Fruit fly (Drosophila melanogaster): ENCODE data around the gene Aven.

Aven gene

DNA sequence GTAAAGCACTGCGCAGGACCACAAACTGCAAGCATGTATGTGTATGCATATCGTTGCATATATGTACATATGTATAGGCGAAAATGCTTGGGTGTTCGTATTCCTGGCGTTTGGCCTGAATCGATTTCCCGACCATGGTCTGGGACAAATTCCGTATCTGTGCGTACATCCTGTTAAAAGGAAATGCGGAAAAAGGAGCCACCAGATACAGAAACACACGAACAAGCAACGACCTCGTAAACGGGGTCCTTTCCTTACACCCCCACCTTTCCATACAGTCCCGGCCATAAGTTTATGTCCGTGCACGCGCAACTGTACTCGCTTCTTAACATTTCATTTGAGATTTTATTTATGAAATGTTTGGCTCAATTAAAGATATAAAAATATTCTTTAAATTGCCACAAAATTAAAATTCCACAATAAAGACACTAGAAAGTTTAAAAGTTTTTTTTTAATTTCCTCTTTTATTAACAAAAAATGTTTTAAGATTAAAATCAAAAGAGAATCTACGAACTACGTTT is 45.5 kb downstream of the Aven start (continued):
- TF ChIP-seq Six4 (GFP tag; optimal IDR thresholded peaks at IDR 0.05) (no peak), CG6254 (GFP tag; optimal IDR thresholded peaks at IDR 0.05) (no peak), NC2α (GFP tag; optimal IDR thresholded peaks at IDR 0.05) (no peak), CG3407 (GFP tag; optimal IDR thresholded peaks at IDR 0.05) (no peak), ara (GFP tag; IDR thresholded peaks at IDR 0.05) (no peak), CG4360 (GFP tag; IDR thresholded peaks at IDR 0.05) (no peak), CG8388 (GFP tag; optimal IDR thresholded peaks at IDR 0.05) (peak; percentile 47), Optix (GFP tag; IDR thresholded peaks at IDR 0.05) (no peak), ind (GFP tag; optimal IDR thresholded peaks at IDR 0.05) (no peak), row (GFP tag; IDR thresholded peaks at IDR 0.05) (0 out of 3 replicates have a peak, but pooled peaks have one; percentile 20), CG3838 (GFP tag; optimal IDR thresholded peaks at IDR 0.05) (no peak), CG9876 (GFP tag; optimal IDR thresholded peaks at IDR 0.05) (no peak), Mes4 (GFP tag; optimal IDR thresholded peaks at IDR 0.05) (no peak), Sin3A (optimal IDR thresholded peaks at IDR 0.05) (no peak), hbn (GFP tag; IDR thresholded peaks at IDR 0.05; ENCODE audit: partially characterized antibody) (no peak), jing (GFP tag; optimal IDR thresholded peaks at IDR 0.05) (no peak), Fer2 (tag; optimal IDR thresholded peaks at IDR 0.05) (no peak), cato (GFP tag; optimal IDR thresholded peaks at IDR 0.05; ENCODE audit: borderline replicate concordance) (no peak), stc (GFP tag; IDR thresholded peaks at IDR 0.05) (no peak), Trl (optimal IDR thresholded peaks at IDR 0.05) (no peak), Trl (GFP tag; optimal IDR thresholded peaks at IDR 0.05) (no peak), esg (GFP tag; conservative IDR thresholded peaks at IDR 0.05) (no peak), CG4282 (GFP tag; optimal IDR thresholded peaks at IDR 0.05) (no peak), CG3726 (GFP tag; IDR thresholded peaks at IDR 0.05) (no peak), B-H2 (GFP tag; optimal IDR thresholded peaks at IDR 0.05) (no peak), amos (GFP tag; IDR thresholded peaks at IDR 0.05; ENCODE audit: partially characterized antibody) (no peak), CG15011 (GFP tag; optimal IDR thresholded peaks at IDR 0.05) (no peak), bigmax (GFP tag; optimal IDR thresholded peaks at IDR 0.05) (no peak), PHDP (tag; optimal IDR thresholded peaks at IDR 0.05) (peak; percentile 1), Meics (GFP tag; optimal IDR thresholded peaks at IDR 0.05) (no peak), MESR4 (GFP tag; optimal IDR thresholded peaks at IDR 0.05) (no peak), Ssrp (tag; optimal IDR thresholded peaks at IDR 0.05) (no peak), CG12391 (tag; optimal IDR thresholded peaks at IDR 0.05) (peak; percentile 12), ATbp (GFP tag; optimal IDR thresholded peaks at IDR 0.05) (no peak), knrl (GFP tag; IDR thresholded peaks at IDR 0.05; ENCODE audit: partially characterized antibody) (no peak), CG11085 (GFP tag; IDR thresholded peaks at IDR 0.05) (no peak), Fer1 (GFP tag; optimal IDR thresholded peaks at IDR 0.05) (no peak), CG15073 (GFP tag; optimal IDR thresholded peaks at IDR 0.05) (no peak), tx (GFP tag; optimal IDR thresholded peaks at IDR 0.05) (no peak), Oli (tag; optimal IDR thresholded peaks at IDR 0.05) (no peak), D (optimal IDR thresholded peaks at IDR 0.05) (no peak), D (GFP tag; optimal IDR thresholded peaks at IDR 0.05) (no peak), phol (tag; optimal IDR thresholded peaks at IDR 0.05) (no peak), crol (GFP tag; IDR thresholded peaks at IDR 0.05) (no peak), TFAM (GFP tag; optimal IDR thresholded peaks at IDR 0.05) (no peak), Hmx (GFP tag; optimal IDR thresholded peaks at IDR 0.05) (no peak), Lhr (GFP tag; optimal IDR thresholded peaks at IDR 0.05) (no peak), CG1024 (GFP tag; IDR thresholded peaks at IDR 0.05) (no peak), hb (GFP tag; IDR thresholded peaks at IDR 0.05; ENCODE audit: partially characterized antibody) (no peak), CG5245 (GFP tag; optimal IDR thresholded peaks at IDR 0.05) (no peak), ase (GFP tag; IDR thresholded peaks at IDR 0.05) (no peak), CG7357 (GFP tag; IDR thresholded peaks at IDR 0.05) (no peak), CG8089 (GFP tag; optimal IDR thresholded peaks at IDR 0.05) (no peak)
